Worm (Caenorhabditis elegans): Measurements from ENCODE around the gene F49C12.1.

F49C12.1 gene

DNA sequence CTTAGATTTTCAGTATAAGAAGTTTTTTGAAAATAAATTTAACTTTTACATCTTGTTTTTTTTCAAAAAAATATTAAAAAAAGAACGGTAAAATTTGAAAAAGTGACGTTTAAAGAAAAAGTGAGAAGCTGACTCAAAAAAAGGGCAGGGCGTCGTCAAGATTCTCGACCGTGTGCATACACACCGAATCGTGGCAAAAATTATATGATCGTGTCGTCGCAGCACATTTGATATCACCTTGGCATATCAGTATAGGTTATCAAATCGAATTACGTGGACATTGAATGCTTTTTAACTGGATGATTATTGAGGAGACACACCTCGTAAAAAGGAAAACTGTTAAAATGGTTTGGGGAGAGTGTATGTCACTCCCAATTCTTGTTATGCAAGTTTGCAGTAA lies 36.9 kb upstream of the F49C12.1 start (continued):
- TF ChIP-seq ceh-32 (tag; optimal IDR thresholded peaks at IDR 0.05; ENCODE audit: poor library complexity) (no peak), php-3 (GFP tag; IDR thresholded peaks at IDR 0.05) (peak; percentile 88), F49E8.2 (tag; optimal IDR thresholded peaks at IDR 0.05; ENCODE audit: borderline replicate concordance) (no peak), mep-1 (tag; optimal IDR thresholded peaks at IDR 0.05) (peak; percentile 21), snpc-1.2 (GFP tag; IDR thresholded peaks at IDR 0.05) (no peak), F37D6.2 (tag; optimal IDR thresholded peaks at IDR 0.05) (no peak), mxl-2 (GFP tag; conservative IDR thresholded peaks at IDR 0.05) (no peak)

DNA sequence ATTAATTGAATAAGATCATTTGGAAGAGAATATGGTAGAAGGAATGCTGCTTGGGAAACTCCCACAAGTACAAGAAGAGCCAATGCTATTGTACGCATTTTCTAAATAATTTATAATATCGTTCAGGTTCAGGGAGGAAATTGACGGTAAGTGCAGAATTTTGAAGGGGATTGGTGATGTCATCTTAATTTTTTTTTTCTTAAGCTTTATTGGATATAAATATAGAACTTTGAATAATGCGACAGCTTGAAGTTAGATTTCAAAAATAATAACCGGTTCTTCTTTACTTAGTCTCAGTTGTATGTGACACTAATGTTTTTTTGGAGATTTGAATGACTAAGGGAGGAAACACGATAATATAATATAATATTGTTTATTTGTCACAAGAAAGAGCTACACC lies 34.6 kb upstream of the F49C12.1 start, which contains the start of gene nspg-7.1:
TSS of gene nspg-7.1 (minus strand) at position 101 of the 400 bp plus-strand sequence.
- TF ChIP-seq egl-27 (tag; optimal IDR thresholded peaks at IDR 0.05) (no peak), daf-19 (GFP tag; conservative IDR thresholded peaks at IDR 0.05) (no peak), unc-130 (GFP tag; optimal IDR thresholded peaks at IDR 0.05) (no peak)

DNA sequence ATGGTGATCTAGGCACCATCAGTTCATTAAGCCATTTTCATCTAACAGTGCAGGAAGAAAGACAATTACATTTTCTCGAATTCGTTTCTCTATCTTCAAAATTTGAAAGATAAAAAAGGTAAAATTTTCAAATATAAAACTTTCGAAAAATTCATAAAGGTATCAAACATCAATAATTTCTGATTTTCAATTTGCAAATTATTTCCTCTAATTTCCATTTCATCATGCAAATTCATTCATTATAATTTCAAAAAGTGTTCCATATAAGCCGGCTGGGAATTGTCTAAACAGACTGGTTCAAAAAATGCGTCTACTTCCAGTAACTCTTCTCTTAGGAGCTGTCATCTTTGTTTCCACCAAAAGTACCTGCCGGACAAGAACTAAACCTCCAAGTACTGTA lies 31.6 kb upstream of the F49C12.1 start, which contains the start of gene clec-183:
TSS of gene clec-183 (plus strand) at position 301 of the 400 bp plus-strand sequence.
- TF ChIP-seq daf-12 (tag; optimal IDR thresholded peaks at IDR 0.05), result no peak
- no peak for TF ChIP-seq fkh-10 (GFP tag; optimal IDR thresholded peaks at IDR 0.05)
- no peak for TF ChIP-seq T20F7.1 (GFP tag; optimal IDR thresholded peaks at IDR 0.05)
- TF ChIP-seq Y75B8A.6 (GFP tag; IDR thresholded peaks at IDR 0.05), result no peak
- no peak for TF ChIP-seq zag-1 (tag; optimal IDR thresholded peaks at IDR 0.05)
- TF ChIP-seq ama-1 (optimal IDR thresholded peaks at IDR 0.05), result no peak
- TF ChIP-seq ztf-11 (tag; optimal IDR thresholded peaks at IDR 0.05), result no peak
- no peak for TF ChIP-seq lir-3 (tag; optimal IDR thresholded peaks at IDR 0.05)
- TF ChIP-seq dve-1 (tag; optimal IDR thresholded peaks at IDR 0.05; ENCODE audit: insufficient read depth), result no peak
- TF ChIP-seq nhr-25 (tag; optimal IDR thresholded peaks at IDR 0.05; ENCODE audit: borderline replicate concordance, insufficient read depth), result no peak
- TF ChIP-seq ceh-20 (GFP tag; IDR thresholded peaks at IDR 0.05), result no peak
- TF ChIP-seq Y5F2A.4 (GFP tag; optimal IDR thresholded peaks at IDR 0.05), result no peak
- no peak for TF ChIP-seq ZK337.2 (GFP tag; IDR thresholded peaks at IDR 0.05)
- no peak for TF ChIP-seq F44E2.7 (GFP tag; IDR thresholded peaks at IDR 0.05)
- TF ChIP-seq ceh-28 (tag; optimal IDR thresholded peaks at IDR 0.05), result no peak
- TF ChIP-seq D1046.2 (GFP tag; IDR thresholded peaks at IDR 0.05), result no peak
- no peak for TF ChIP-seq daf-19 (GFP tag; conservative IDR thresholded peaks at IDR 0.05)
- no peak for TF ChIP-seq nhr-10 (tag; optimal IDR thresholded peaks at IDR 0.05)
- no peak for TF ChIP-seq hif-1 (tag; optimal IDR thresholded peaks at IDR 0.05)

DNA sequence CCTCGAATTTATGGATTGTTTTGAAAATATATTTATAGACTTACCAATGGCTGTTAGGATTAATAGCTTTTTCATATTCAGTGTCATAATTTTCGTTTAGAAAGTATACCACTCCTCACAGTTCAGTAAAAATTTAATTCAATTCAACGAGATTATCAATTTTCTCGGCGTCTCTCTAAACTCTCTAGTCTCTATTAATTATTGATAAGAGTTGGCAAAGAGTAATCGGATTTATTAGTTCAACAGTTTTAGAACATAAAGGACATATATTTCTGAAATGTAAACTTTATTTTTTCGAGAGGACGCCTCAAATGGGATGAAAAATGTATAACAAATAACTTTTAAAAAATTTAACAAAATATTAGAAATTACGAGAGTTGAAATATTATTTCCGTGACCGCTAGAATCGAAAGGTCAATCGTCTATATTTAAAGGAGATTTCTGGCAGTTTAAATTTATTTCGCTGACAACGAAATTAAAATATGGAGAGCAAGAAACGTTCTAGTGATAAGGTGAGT lies 27.9 kb upstream of the F49C12.1 start, which contains the start of the genes nspg-11 and F49C12.15:
TSS of gene nspg-11 (minus strand) at position 101 of the 518 bp plus-strand sequence.
TSS of gene F49C12.15 (plus strand) at position 468 of the 518 bp plus-strand sequence.
- TF ChIP-seq F26F4.8 (GFP tag; conservative IDR thresholded peaks at IDR 0.05) (no peak), zfp-2 (tag; optimal IDR thresholded peaks at IDR 0.05) (no peak), cey-2 (tag; optimal IDR thresholded peaks at IDR 0.05; ENCODE audit: borderline replicate concordance, insufficient read depth) (no peak), ceh-82 (tag; optimal IDR thresholded peaks at IDR 0.05) (no peak), F44E2.7 (GFP tag; IDR thresholded peaks at IDR 0.05) (no peak), mep-1 (tag; optimal IDR thresholded peaks at IDR 0.05) (no peak), nhr-11 (tag; optimal IDR thresholded peaks at IDR 0.05) (no peak), pha-4 (GFP tag; IDR thresholded peaks at IDR 0.05) (no peak), pha-4 (tag; optimal IDR thresholded peaks at IDR 0.05) (no peak), ama-1 (optimal IDR thresholded peaks at IDR 0.05) (no peak), nhr-102 (tag; optimal IDR thresholded peaks at IDR 0.05) (no peak), F37D6.2 (tag; optimal IDR thresholded peaks at IDR 0.05) (no peak), ZK546.5 (tag; optimal IDR thresholded peaks at IDR 0.05) (no peak), mdl-1 (tag; optimal IDR thresholded peaks at IDR 0.05) (no peak), Y75B8A.6 (GFP tag; IDR thresholded peaks at IDR 0.05) (no peak)

Measured in whole organism, L4 larva.